Worm (Caenorhabditis elegans): ENCODE measurements around the gene pei-2.

- TF ChIP-seq lsy-2 (tag; optimal IDR thresholded peaks at IDR 0.05) (no peak), R02D3.7 (tag; optimal IDR thresholded peaks at IDR 0.05) (no peak), lin-39 (tag; optimal IDR thresholded peaks at IDR 0.05) (no peak), unc-62 (GFP tag; optimal IDR thresholded peaks at IDR 0.05) (no peak), ceh-82 (tag; optimal IDR thresholded peaks at IDR 0.05) (no peak), nhr-6 (tag; optimal IDR thresholded peaks at IDR 0.05) (no peak), egl-27 (tag; optimal IDR thresholded peaks at IDR 0.05) (no peak), elt-1 (tag; optimal IDR thresholded peaks at IDR 0.05) (no peak), ceh-16 (tag; optimal IDR thresholded peaks at IDR 0.05) (no peak), nhr-77 (tag; optimal IDR thresholded peaks at IDR 0.05) (no peak), ama-1 (optimal IDR thresholded peaks at IDR 0.05) (no peak), mab-5 (tag; optimal IDR thresholded peaks at IDR 0.05) (no peak), nhr-11 (tag; optimal IDR thresholded peaks at IDR 0.05) (no peak)
Measured at ce11 chrV:1023367-1023766, at the start of gene pei-2.

All from whole organism, L2 larva.